Worm (Caenorhabditis elegans) whole organism, L4/young adult: ENCODE measurements around the gene F56A11.6.

Source experiments
- W03F9.2 ChIP-seq: fragments of 150-350 bp; optimal IDR thresholded peaks from 2 replicates; lab custom pipeline; 2014; ENCODE audit warnings: missing biosample characterization, missing genetic modification characterization
- him-1 ChIP-seq: sonication (generic microtip); optimal IDR thresholded peaks from 2 replicates; lab custom pipeline; 2016; ENCODE audit warnings: missing genotype, missing genetic modification reagents, missing genetic modification characterization, missing compliant biosample characterization

DNA sequence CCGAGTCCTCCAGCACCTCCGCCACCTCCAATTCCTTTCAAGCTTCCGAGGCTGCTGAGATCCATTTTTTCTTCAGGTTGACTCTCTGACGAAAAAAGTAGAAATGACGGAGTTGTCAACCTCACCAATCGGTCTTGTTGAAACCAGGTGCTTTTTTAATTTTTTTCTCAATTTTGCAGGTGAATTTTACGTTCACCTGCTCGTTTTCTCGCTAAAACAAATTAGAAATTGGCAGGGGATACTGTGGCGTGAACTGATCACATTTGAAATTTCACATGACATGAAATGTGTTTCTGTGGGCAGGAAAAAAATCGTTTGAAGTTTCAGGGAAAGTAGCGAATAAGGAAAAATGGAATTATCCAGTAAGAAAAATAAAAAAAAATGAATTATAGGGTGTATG is 10.4 kb upstream of the F56A11.6 start, which contains the start of gene C18H7.6:
- TF ChIP-seq him-1 (tag; lab: Kevin White, UChicago) (no peak), W03F9.2 (tag; lab: Kevin White, UChicago) (no peak)
